Fruit fly (Drosophila melanogaster): ENCODE measurements around the gene Cyp6d5.

The Cyp6d5 gene

DNA sequence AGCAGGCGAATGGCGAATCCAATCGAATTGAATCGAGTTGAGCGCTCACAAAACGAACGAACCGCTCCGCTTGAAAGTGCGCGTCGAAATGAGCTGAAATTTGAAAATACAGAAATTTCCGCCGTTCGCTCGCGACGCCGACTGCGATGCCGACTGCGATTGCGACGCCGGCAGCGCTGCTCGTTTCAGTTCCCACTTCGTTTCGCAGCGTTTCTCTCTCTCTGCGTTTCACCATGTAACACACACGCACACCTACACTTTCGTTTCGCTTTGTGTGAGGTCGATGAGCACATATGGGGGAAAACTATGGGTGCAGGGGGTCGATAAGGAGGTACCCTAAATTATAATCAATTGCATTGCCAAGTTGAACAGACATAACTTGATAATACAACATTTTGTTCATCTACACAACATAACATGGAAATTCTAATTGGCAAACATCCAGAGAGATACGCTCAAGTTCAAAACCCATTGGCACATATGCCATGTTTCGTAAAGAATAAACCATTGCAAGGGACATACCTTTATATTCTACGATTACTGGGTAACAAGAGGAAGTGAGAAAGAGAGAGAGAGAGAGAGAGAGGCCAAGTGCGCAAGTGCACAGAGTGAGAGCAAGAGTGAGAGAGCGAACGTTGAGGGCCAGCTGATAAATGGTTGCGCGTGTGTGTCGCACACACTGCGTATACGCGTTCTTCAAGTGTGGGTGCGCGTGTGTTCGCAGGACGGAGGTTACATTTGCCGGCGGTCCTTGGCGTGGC, 45.6 kb upstream of the Cyp6d5 start (continued):
- TF ChIP-seq CG3726 (GFP tag; IDR thresholded peaks at IDR 0.05) (peak; percentile 85; the same call in 2 of the 3 replicates), CG9215 (GFP tag; IDR thresholded peaks at IDR 0.05) (peak; percentile 90), CG14965 (GFP tag; optimal IDR thresholded peaks at IDR 0.05; ENCODE audit: borderline replicate concordance) (peak; percentile 19), trh (GFP tag; optimal IDR thresholded peaks at IDR 0.05) (peak; percentile 67), CG15696 (tag; optimal IDR thresholded peaks at IDR 0.05) (peak; percentile 83), ato (GFP tag; IDR thresholded peaks at IDR 0.05; ENCODE audit: partially characterized antibody) (peak; percentile 27; the same call in 1 of the 2 replicates), Dip3 (GFP tag; optimal IDR thresholded peaks at IDR 0.05) (peak; percentile 91), prd (optimal IDR thresholded peaks at IDR 0.05) (no peak), prd (GFP tag; IDR thresholded peaks at IDR 0.05) (peak; percentile 91), CG11398 (GFP tag; optimal IDR thresholded peaks at IDR 0.05) (peak; percentile 89), HLH54F (GFP tag; optimal IDR thresholded peaks at IDR 0.05) (peak; percentile 93), CG2678 (tag; optimal IDR thresholded peaks at IDR 0.05) (peak; percentile 95), CG18619 (GFP tag; optimal IDR thresholded peaks at IDR 0.05) (peak; percentile 88), CG13624 (GFP tag; optimal IDR thresholded peaks at IDR 0.05) (peak; percentile 92), CG9609 (GFP tag; optimal IDR thresholded peaks at IDR 0.05) (peak; percentile 93), seq (GFP tag; IDR thresholded peaks at IDR 0.05) (peak; percentile 77), CG12942 (GFP tag; optimal IDR thresholded peaks at IDR 0.05) (peak; percentile 93), CG11723 (GFP tag; optimal IDR thresholded peaks at IDR 0.05) (peak; percentile 87), CG13123 (GFP tag; optimal IDR thresholded peaks at IDR 0.05) (peak; percentile 88), CG5245 (GFP tag; optimal IDR thresholded peaks at IDR 0.05) (peak; percentile 85), CG3407 (GFP tag; optimal IDR thresholded peaks at IDR 0.05) (peak; percentile 81), zfh1 (GFP tag; IDR thresholded peaks at IDR 0.05) (peak; percentile 89), psq (GFP tag; optimal IDR thresholded peaks at IDR 0.05) (peak; percentile 76), ci (GFP tag; IDR thresholded peaks at IDR 0.05) (peak; percentile 76), slbo (GFP tag; IDR thresholded peaks at IDR 0.05) (peak; percentile 91), vfl (GFP tag; optimal IDR thresholded peaks at IDR 0.05) (peak; percentile 89), Tbp (GFP tag; optimal IDR thresholded peaks at IDR 0.05) (no peak), CG31365 (tag; optimal IDR thresholded peaks at IDR 0.05) (peak; percentile 81), CG13296 (GFP tag; optimal IDR thresholded peaks at IDR 0.05) (peak; percentile 87), CG30431 (GFP tag; optimal IDR thresholded peaks at IDR 0.05) (peak; percentile 89), HLH3B (GFP tag; IDR thresholded peaks at IDR 0.05) (peak; percentile 90), pzg (GFP tag; optimal IDR thresholded peaks at IDR 0.05) (peak; percentile 10), CG4617 (GFP tag; optimal IDR thresholded peaks at IDR 0.05; ENCODE audit: borderline replicate concordance) (peak; percentile 76), sens-2 (GFP tag; IDR thresholded peaks at IDR 0.05) (peak; percentile 78; the same call in 1 of the 2 replicates), slp2 (GFP tag; optimal IDR thresholded peaks at IDR 0.05) (peak; percentile 93), fd96Cb (tag; optimal IDR thresholded peaks at IDR 0.05) (peak; percentile 92), bigmax (GFP tag; optimal IDR thresholded peaks at IDR 0.05) (peak; percentile 50), CG10431 (GFP tag; optimal IDR thresholded peaks at IDR 0.05) (peak; percentile 99), CG34422 (GFP tag; IDR thresholded peaks at IDR 0.05) (peak; percentile 82; the same call in 2 of the 3 replicates), jumu (GFP tag; optimal IDR thresholded peaks at IDR 0.05) (peak; percentile 96), Opbp (GFP tag; IDR thresholded peaks at IDR 0.05; ENCODE audit: partially characterized antibody) (peak; percentile 51; the same call in 1 of the 3 replicates), Atf-2 (GFP tag; optimal IDR thresholded peaks at IDR 0.05) (peak; percentile 91), crc (GFP tag; optimal IDR thresholded peaks at IDR 0.05) (peak; percentile 94), TFAM (GFP tag; optimal IDR thresholded peaks at IDR 0.05) (peak; percentile 63), Adf1 (GFP tag; IDR thresholded peaks at IDR 0.05) (peak; percentile 99), CG32767 (GFP tag; IDR thresholded peaks at IDR 0.05) (peak; percentile 90), D (optimal IDR thresholded peaks at IDR 0.05) (peak; percentile 51), D (GFP tag; optimal IDR thresholded peaks at IDR 0.05) (peak; percentile 91), CG6175 (GFP tag; IDR thresholded peaks at IDR 0.05) (no peak), da (GFP tag; optimal IDR thresholded peaks at IDR 0.05) (peak; percentile 87), fru (optimal IDR thresholded peaks at IDR 0.05) (no peak)

Data from whole organism, embryonic.